Fruit fly (Drosophila melanogaster): Measurements from ENCODE around the gene CG15564.

The CG15564 gene

dm6 chr3R:31252093-31252962 is 17.2 kb upstream of the CG15564 start, which contains the start of the genes qless and mRpL32 (continued):
- TF ChIP-seq pita (GFP tag; optimal IDR thresholded peaks at IDR 0.05): no peak
- TF ChIP-seq CG32772 (GFP tag; IDR thresholded peaks at IDR 0.05): peak; percentile 72
- TF ChIP-seq CG12391 (tag; optimal IDR thresholded peaks at IDR 0.05): peak; percentile 48
- peak; percentile 76 for TF ChIP-seq CG17359 (tag; optimal IDR thresholded peaks at IDR 0.05)
- TF ChIP-seq CG4707 (GFP tag; optimal IDR thresholded peaks at IDR 0.05): no peak
- no peak for TF ChIP-seq psq (GFP tag; optimal IDR thresholded peaks at IDR 0.05)
- peak; percentile 24 to 41 for TF ChIP-seq chif (GFP tag; optimal IDR thresholded peaks at IDR 0.05)
- no peak for TF ChIP-seq gsb (GFP tag; IDR thresholded peaks at IDR 0.05)
- no peak for TF ChIP-seq ato (GFP tag; IDR thresholded peaks at IDR 0.05; ENCODE audit: partially characterized antibody)
- TF ChIP-seq gt (GFP tag; IDR thresholded peaks at IDR 0.05): peak; percentile 80
- TF ChIP-seq peb (GFP tag; IDR thresholded peaks at IDR 0.05): peak; percentile 85
- peak; percentile 89 for TF ChIP-seq Dad (GFP tag; optimal IDR thresholded peaks at IDR 0.05)
- peak; percentile 20 for TF ChIP-seq CoRest (tag; optimal IDR thresholded peaks at IDR 0.05)
- peak; percentile 67 for TF ChIP-seq CG7928 (GFP tag; optimal IDR thresholded peaks at IDR 0.05)
- peak; percentile 11 for TF ChIP-seq da (GFP tag; optimal IDR thresholded peaks at IDR 0.05)
- TF ChIP-seq CG15269 (tag; optimal IDR thresholded peaks at IDR 0.05): no peak
- TF ChIP-seq Oaz (GFP tag; IDR thresholded peaks at IDR 0.05): no peak
- no peak for TF ChIP-seq sima (GFP tag; optimal IDR thresholded peaks at IDR 0.05)
- TF ChIP-seq Oli (tag; optimal IDR thresholded peaks at IDR 0.05): no peak
- no peak for TF ChIP-seq grn (GFP tag; optimal IDR thresholded peaks at IDR 0.05)
- peak; percentile 35 for TF ChIP-seq NfI (GFP tag; optimal IDR thresholded peaks at IDR 0.05)
- peak in 1 of 3 experiments; percentile 34 for TF ChIP-seq lola (GFP tag; optimal IDR thresholded peaks at IDR 0.05)
- no peak for TF ChIP-seq CG17568 (GFP tag; optimal IDR thresholded peaks at IDR 0.05)
- peak; percentile 42 for TF ChIP-seq Ets97D (GFP tag; optimal IDR thresholded peaks at IDR 0.05)
- peak; percentile 62; the same call in 1 of the 2 replicates for TF ChIP-seq NFAT (GFP tag; IDR thresholded peaks at IDR 0.05)
- no peak for TF ChIP-seq chm (GFP tag; IDR thresholded peaks at IDR 0.05)
- no peak for TF ChIP-seq fd3F (GFP tag; optimal IDR thresholded peaks at IDR 0.05)
- TF ChIP-seq CG12155 (GFP tag; optimal IDR thresholded peaks at IDR 0.05): peak; percentile 34
- TF ChIP-seq CG6854 (GFP tag; optimal IDR thresholded peaks at IDR 0.05): no peak
- TF ChIP-seq CG1603 (tag; optimal IDR thresholded peaks at IDR 0.05): peak; percentile 57
- no peak for TF ChIP-seq NC2α (GFP tag; optimal IDR thresholded peaks at IDR 0.05)
- no peak for TF ChIP-seq CG4328 (GFP tag; optimal IDR thresholded peaks at IDR 0.05)
- TF ChIP-seq ash1 (GFP tag; optimal IDR thresholded peaks at IDR 0.05): no peak
- peak; percentile 81 for TF ChIP-seq knrl (GFP tag; IDR thresholded peaks at IDR 0.05; ENCODE audit: partially characterized antibody)
- peak; percentile 69 for TF ChIP-seq CG4820 (GFP tag; optimal IDR thresholded peaks at IDR 0.05)
- no peak for TF ChIP-seq hkb (optimal IDR thresholded peaks at IDR 0.05)
- peak; percentile 80 for TF ChIP-seq hkb (GFP tag; IDR thresholded peaks at IDR 0.05)
- peak; percentile 78 for TF ChIP-seq mam (GFP tag; optimal IDR thresholded peaks at IDR 0.05)
- peak; percentile 29 for TF ChIP-seq CG8290 (GFP tag; optimal IDR thresholded peaks at IDR 0.05)
- no peak for TF ChIP-seq CG8290 (tag; optimal IDR thresholded peaks at IDR 0.05)
- TF ChIP-seq gcm2 (GFP tag; optimal IDR thresholded peaks at IDR 0.05): no peak
- TF ChIP-seq ttk (GFP tag; IDR thresholded peaks at IDR 0.05): peak; percentile 70
- no peak for TF ChIP-seq twi (tag; optimal IDR thresholded peaks at IDR 0.05)
- TF ChIP-seq Side (GFP tag; optimal IDR thresholded peaks at IDR 0.05): peak; percentile 59
- peak; percentile 79 for TF ChIP-seq CG31388 (GFP tag; optimal IDR thresholded peaks at IDR 0.05)
- TF ChIP-seq CG7745 (tag; optimal IDR thresholded peaks at IDR 0.05): no peak
- no peak for TF ChIP-seq CG7786 (GFP tag; optimal IDR thresholded peaks at IDR 0.05)
- no peak for TF ChIP-seq h (optimal IDR thresholded peaks at IDR 0.05)
- peak; percentile 93 for TF ChIP-seq CG13287 (GFP tag; IDR thresholded peaks at IDR 0.05; ENCODE audit: partially characterized antibody)
- peak; percentile 40 for TF ChIP-seq Mes4 (GFP tag; optimal IDR thresholded peaks at IDR 0.05)

Data from whole organism, embryonic.